Worm (Caenorhabditis elegans): ENCODE results near the gene T14B4.8.

DNA sequence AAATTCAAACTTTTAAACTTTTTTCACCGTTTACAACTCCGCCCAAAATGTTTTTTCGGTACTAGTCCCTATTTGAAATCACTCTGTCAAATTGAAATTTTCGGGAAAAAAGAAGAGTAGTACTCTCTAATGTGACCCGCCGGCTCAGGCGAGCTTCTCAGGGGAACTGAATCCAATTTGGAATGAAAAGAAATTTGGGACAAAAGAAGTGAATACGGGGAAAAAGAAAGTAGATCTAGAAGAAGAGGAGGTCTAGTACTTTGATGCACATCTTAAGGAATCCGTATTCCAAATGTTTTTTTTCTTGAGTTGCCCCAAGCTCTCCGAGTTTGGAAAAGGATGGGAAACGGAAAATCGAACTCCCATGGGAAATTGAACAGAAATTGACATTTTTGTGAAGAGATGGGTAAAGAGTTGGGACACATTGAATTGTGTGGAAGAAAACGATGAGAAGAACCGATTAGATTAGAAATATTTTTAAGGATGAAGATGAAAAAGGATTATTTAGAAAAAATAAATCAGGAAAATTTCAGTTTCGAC lies 22.6 kb downstream of the T14B4.8 start:
- TF ChIP-seq him-1 (tag; optimal IDR thresholded peaks at IDR 0.05) (no peak), dao-5 (tag; optimal IDR thresholded peaks at IDR 0.05) (no peak), W03F9.2 (tag; optimal IDR thresholded peaks at IDR 0.05) (no peak)

All from whole organism, L4/young adult.